Worm (Caenorhabditis elegans) whole organism, L1 larva: ENCODE results near the gene F55C12.6.

Source experiments
- C16A3.4 ChIP-seq: fragments of 150-350 bp; optimal IDR thresholded peaks from 2 replicates; lab custom pipeline; 2014; ENCODE audit warnings: missing biosample characterization, missing genetic modification characterization
- C34B4.2 ChIP-seq: sonication (generic microtip); optimal IDR thresholded peaks from 2 replicates; lab custom pipeline; 2017; ENCODE audit warnings: mild to moderate bottlenecking, missing genetic modification characterization, missing compliant biosample characterization
- aha-1 ChIP-seq: fragments of 150-350 bp; optimal IDR thresholded peaks from 2 replicates; lab custom pipeline; 2014; ENCODE audit warnings: missing biosample characterization, missing genetic modification characterization
- aly-2 ChIP-seq: fragments of 150-350 bp; optimal IDR thresholded peaks from 2 replicates; lab custom pipeline; 2014; ENCODE audit warnings: missing biosample characterization, missing genetic modification characterization
- ama-1 ChIP-seq: fragments of 150-350 bp; optimal IDR thresholded peaks from 2 replicates; lab custom pipeline; 2014
- ceh-63 ChIP-seq: fragments of 200-800 bp; sonication (Bioruptor generic); optimal IDR thresholded peaks from 2 replicates; lab custom pipeline; 2018; ENCODE audit warnings: mild to moderate bottlenecking, missing genetic modification characterization, missing compliant biosample characterization
- ceh-88 ChIP-seq: fragments of 200-800 bp; sonication (Bioruptor generic); IDR thresholded peaks from 2 replicates; pipeline ENCODE4 v1.3.6; 2022; ENCODE audit warnings: missing genetic modification characterization, missing compliant biosample characterization
- ceh-90 ChIP-seq: sonication (generic microtip); optimal IDR thresholded peaks from 2 replicates; lab custom pipeline; 2016; ENCODE audit warnings: missing genetic modification characterization, missing compliant biosample characterization
- dsc-1 ChIP-seq: sonication (generic microtip); optimal IDR thresholded peaks from 2 replicates; lab custom pipeline; 2016; ENCODE audit warnings: mild to moderate bottlenecking, missing genetic modification characterization, missing compliant biosample characterization
- efl-3 ChIP-seq: fragments of 200-800 bp; sonication (Bioruptor generic); optimal IDR thresholded peaks from 2 replicates; lab custom pipeline; 2018; ENCODE audit warnings: mild to moderate bottlenecking, missing genetic modification characterization, missing compliant biosample characterization
- egl-27 ChIP-seq, 2 experiments: fragments of 150-350 bp in 1 of 2; sonication (generic microtip); optimal IDR thresholded peaks; 3 replicates each; lab custom pipeline; 2017 to 2018; ENCODE audit warnings: missing biosample characterization in 2 of 2, missing genetic modification characterization in 2 of 2, missing genetic modification reagents in 2 of 2
- elt-3 ChIP-seq, 6 experiments: fragments of 150-350 bp in 1 of 6; sonication (generic microtip); optimal IDR thresholded peaks; 2 replicates each; lab custom pipeline; 2017 to 2018; ENCODE audit warnings: missing biosample characterization in 6 of 6, missing genetic modification characterization in 6 of 6, inconsistent platforms in 1 of 6
- ets-5 ChIP-seq: fragments of 200-800 bp; sonication (Bioruptor generic); IDR thresholded peaks from 2 replicates; pipeline ENCODE4 v1.3.6; 2022; ENCODE audit warnings: missing genetic modification characterization, missing compliant biosample characterization
- fkh-10 ChIP-seq: sonication (generic microtip); optimal IDR thresholded peaks from 2 replicates; lab custom pipeline; 2017; ENCODE audit warnings: missing biosample characterization, missing genetic modification reagents, missing genetic modification characterization
- fkh-4 ChIP-seq: sonication (generic microtip); optimal IDR thresholded peaks from 2 replicates; lab custom pipeline; 2016; ENCODE audit warnings: missing compliant biosample characterization, missing genetic modification characterization, borderline replicate concordance
- fos-1 ChIP-seq: fragments of 150-350 bp; optimal IDR thresholded peaks from 2 replicates; lab custom pipeline; 2014; ENCODE audit warnings: missing biosample characterization, missing genetic modification characterization
- grh-1 ChIP-seq: fragments of 200-800 bp; sonication (Bioruptor generic); IDR thresholded peaks from 2 replicates; pipeline ENCODE4 v1.3.6; 2022; ENCODE audit warnings: missing genetic modification reagents, missing genetic modification characterization, missing compliant biosample characterization
- hlh-4 ChIP-seq: sonication (generic microtip); optimal IDR thresholded peaks from 2 replicates; lab custom pipeline; 2016; ENCODE audit warnings: mild to moderate bottlenecking, missing genetic modification characterization, missing compliant biosample characterization
- hpl-2 ChIP-seq: fragments of 150-350 bp; optimal IDR thresholded peaks from 2 replicates; lab custom pipeline; 2014; ENCODE audit warnings: missing biosample characterization, missing genetic modification reagents, missing genetic modification characterization
- irx-1 ChIP-seq: sonication (generic microtip); optimal IDR thresholded peaks from 2 replicates; lab custom pipeline; 2016; ENCODE audit warnings: missing genetic modification characterization, missing compliant biosample characterization
- isw-1 ChIP-seq: fragments of 200-800 bp; sonication (Bioruptor generic); IDR thresholded peaks from 2 replicates; pipeline ENCODE4 v1.3.6; 2022; ENCODE audit warnings: missing genetic modification characterization, missing compliant biosample characterization
- jun-1 ChIP-seq: fragments of 150-350 bp; optimal IDR thresholded peaks from 2 replicates; lab custom pipeline; 2014; ENCODE audit warnings: missing biosample characterization, missing genetic modification reagents, missing genetic modification characterization
- lin-13 ChIP-seq: fragments of 150-350 bp; optimal IDR thresholded peaks from 2 replicates; lab custom pipeline; 2014; ENCODE audit warnings: missing biosample characterization, missing genetic modification reagents, missing genetic modification characterization
- lin-15B ChIP-seq: fragments of 150-350 bp; sonication (generic microtip); optimal IDR thresholded peaks from 3 replicates; lab custom pipeline; 2014; ENCODE audit warnings: missing biosample characterization, missing genetic modification characterization
- lin-39 ChIP-seq: fragments of 150-350 bp; optimal IDR thresholded peaks from 2 replicates; lab custom pipeline; 2014; ENCODE audit warnings: missing biosample characterization, missing genetic modification reagents, missing genetic modification characterization
- lir-3 ChIP-seq: sonication (generic microtip); optimal IDR thresholded peaks from 2 replicates; lab custom pipeline; 2016; ENCODE audit warnings: mild to moderate bottlenecking, missing genetic modification characterization, moderate library complexity, missing compliant biosample characterization; ENCODE audit not compliant: poor library complexity
- lsy-2 ChIP-seq, 2 experiments: fragments of 150-350 bp; optimal IDR thresholded peaks; 2 replicates each; lab custom pipeline; 2014; ENCODE audit warnings: missing biosample characterization in 2 of 2, missing genetic modification characterization in 2 of 2
- mef-2 ChIP-seq: fragments of 150-350 bp; optimal IDR thresholded peaks from 2 replicates; lab custom pipeline; 2014; ENCODE audit warnings: missing biosample characterization, missing genetic modification characterization
- nhr-11 ChIP-seq: fragments of 150-350 bp; optimal IDR thresholded peaks from 2 replicates; lab custom pipeline; 2014; ENCODE audit warnings: missing biosample characterization, missing genetic modification characterization
- nhr-12 ChIP-seq: sonication (generic microtip); optimal IDR thresholded peaks from 2 replicates; lab custom pipeline; 2017; ENCODE audit warnings: missing biosample characterization, missing genetic modification characterization
- nhr-19 ChIP-seq: fragments of 200-800 bp; sonication (Bioruptor generic); conservative IDR thresholded peaks from 2 replicates; pipeline ENCODE4 v1.3.6; 2022; ENCODE audit warnings: missing genetic modification characterization, missing compliant biosample characterization
- nhr-20 ChIP-seq: sonication (generic microtip); optimal IDR thresholded peaks from 2 replicates; lab custom pipeline; 2016; ENCODE audit warnings: mild to moderate bottlenecking, missing genetic modification characterization, missing compliant biosample characterization
- nhr-28 ChIP-seq: fragments of 150-350 bp; optimal IDR thresholded peaks from 2 replicates; lab custom pipeline; 2014; ENCODE audit warnings: missing biosample characterization, missing genetic modification characterization
- nhr-47 ChIP-seq: sonication (generic microtip); optimal IDR thresholded peaks from 2 replicates; lab custom pipeline; 2016; ENCODE audit warnings: mild to moderate bottlenecking, missing genetic modification characterization, moderate library complexity, missing compliant biosample characterization
- nhr-71 ChIP-seq: sonication (generic microtip); optimal IDR thresholded peaks from 2 replicates; lab custom pipeline; 2016; ENCODE audit warnings: mild to moderate bottlenecking, missing genetic modification characterization, moderate library complexity, missing compliant biosample characterization
- nhr-77 ChIP-seq: fragments of 150-350 bp; optimal IDR thresholded peaks from 2 replicates; lab custom pipeline; 2014; ENCODE audit warnings: missing biosample characterization, missing genetic modification characterization
- nhr-84 ChIP-seq: sonication (generic microtip); optimal IDR thresholded peaks from 2 replicates; lab custom pipeline; 2017; ENCODE audit warnings: missing biosample characterization, missing genetic modification characterization
- pag-3 ChIP-seq: sonication (generic microtip); optimal IDR thresholded peaks from 2 replicates; lab custom pipeline; 2017; ENCODE audit warnings: missing genetic modification characterization, mild to moderate bottlenecking, missing compliant biosample characterization, antibody characterized with exemption, borderline replicate concordance; ENCODE audit not compliant: insufficient read depth
- pax-3 ChIP-seq: fragments of 200-800 bp; sonication (Bioruptor generic); optimal IDR thresholded peaks from 2 replicates; lab custom pipeline; 2018; ENCODE audit warnings: mild to moderate bottlenecking, missing genetic modification characterization, moderate library complexity, missing compliant biosample characterization
- pqm-1 ChIP-seq: sonication (generic microtip); optimal IDR thresholded peaks from 3 replicates; lab custom pipeline; 2017; ENCODE audit warnings: missing biosample characterization, missing genetic modification characterization
- skn-1 ChIP-seq: fragments of 150-350 bp; optimal IDR thresholded peaks from 2 replicates; lab custom pipeline; 2014; ENCODE audit warnings: missing biosample characterization, missing genetic modification characterization
- snu-23 ChIP-seq: sonication (generic microtip); optimal IDR thresholded peaks from 2 replicates; lab custom pipeline; 2016; ENCODE audit warnings: missing genetic modification characterization, missing compliant biosample characterization
- sox-4 ChIP-seq: sonication (generic microtip); optimal IDR thresholded peaks from 2 replicates; lab custom pipeline; 2016; ENCODE audit warnings: missing genetic modification characterization, missing compliant biosample characterization
- sptf-1 ChIP-seq: fragments of 150-350 bp; optimal IDR thresholded peaks from 2 replicates; lab custom pipeline; 2014; ENCODE audit warnings: missing biosample characterization, missing genetic modification characterization
- sup-37 ChIP-seq: fragments of 200-800 bp; sonication (Bioruptor generic); optimal IDR thresholded peaks from 2 replicates; lab custom pipeline; 2018; ENCODE audit warnings: mild to moderate bottlenecking, missing genetic modification characterization, missing compliant biosample characterization
- swsn-7 ChIP-seq: sonication (generic microtip); optimal IDR thresholded peaks from 2 replicates; lab custom pipeline; 2016; ENCODE audit warnings: missing genetic modification characterization, missing compliant biosample characterization
- tbx-2 ChIP-seq: sonication (generic microtip); optimal IDR thresholded peaks from 2 replicates; lab custom pipeline; 2016; ENCODE audit warnings: missing genetic modification characterization, missing compliant biosample characterization
- unc-30 ChIP-seq: sonication (generic microtip); optimal IDR thresholded peaks from 2 replicates; lab custom pipeline; 2017; ENCODE audit warnings: missing biosample characterization, missing genetic modification characterization
- unc-62 ChIP-seq: fragments of 150-350 bp; optimal IDR thresholded peaks from 2 replicates; lab custom pipeline; 2014; ENCODE audit warnings: missing biosample characterization, missing genetic modification reagents, missing genetic modification characterization
- unc-86 ChIP-seq: sonication (generic microtip); optimal IDR thresholded peaks from 2 replicates; lab custom pipeline; 2016; ENCODE audit warnings: missing genetic modification characterization, missing compliant biosample characterization
- unc-98 ChIP-seq: fragments of 200-800 bp; sonication (Bioruptor generic); IDR thresholded peaks from 2 replicates; pipeline ENCODE4 v1.3.6; 2022; ENCODE audit warnings: missing genetic modification characterization, missing compliant biosample characterization
- vab-15 ChIP-seq: sonication (generic microtip); optimal IDR thresholded peaks from 2 replicates; lab custom pipeline; 2017; ENCODE audit warnings: missing genotype, mild to moderate bottlenecking, missing genetic modification characterization, missing compliant biosample characterization
- zag-1 ChIP-seq: fragments of 150-350 bp; optimal IDR thresholded peaks from 2 replicates; lab custom pipeline; 2014; ENCODE audit warnings: missing biosample characterization, missing genetic modification characterization
- zip-4 ChIP-seq: fragments of 200-800 bp; sonication (Bioruptor generic); optimal IDR thresholded peaks from 2 replicates; lab custom pipeline; 2018; ENCODE audit warnings: mild to moderate bottlenecking, missing genetic modification characterization, moderate library complexity, missing compliant biosample characterization
- ztf-11 ChIP-seq, 2 experiments: sonication (generic microtip); optimal IDR thresholded peaks; 2 replicates each; lab custom pipeline; 2016 to 2017; ENCODE audit warnings: missing genetic modification characterization in 2 of 2, missing biosample characterization in 1 of 2, missing compliant biosample characterization in 1 of 2

Gene F55C12.6

ce11 chrII:5839227-5839626 lies 36.7 kb downstream of the F55C12.6 start, which contains the start of gene ZK1248.19 (continued):
- TF ChIP-seq lin-15B (no peak), snu-23 (GFP tag; lab: Kevin White, UChicago) (peak; percentile 53), ztf-11 (tag; optimal IDR thresholded peaks at IDR 0.05; lab: Kevin White, UChicago) (no peak), fkh-10 (GFP tag; lab: Kevin White, UChicago) (no peak), tbx-2 (no peak), vab-15 (tag; lab: Kevin White, UChicago) (no peak), nhr-19 (GFP tag; lab: Robert Waterston, UW) (no peak), C34B4.2 (tag; lab: Kevin White, UChicago) (no peak), jun-1 (tag; lab: Kevin White, UChicago) (no peak), nhr-77 (tag; lab: Kevin White, UChicago) (no peak), ceh-88 (no peak), skn-1 (no peak), lsy-2 (tag; optimal IDR thresholded peaks at IDR 0.05; lab: Kevin White, UChicago) (peak; percentile 42 to 58), lin-13 (no peak), dsc-1 (tag; lab: Kevin White, UChicago) (peak; percentile 14), zip-4 (GFP tag; lab: Kevin White, UChicago) (no peak), aha-1 (tag; lab: Kevin White, UChicago) (no peak), mef-2 (tag; lab: Kevin White, UChicago) (no peak), swsn-7 (tag; lab: Kevin White, UChicago) (peak; percentile 17), unc-30 (no peak), hpl-2 (GFP tag; lab: Kevin White, UChicago) (no peak), nhr-20 (tag; lab: Kevin White, UChicago) (peak; percentile 39), lin-39 (tag; lab: Kevin White, UChicago) (no peak), ceh-90 (tag; lab: Kevin White, UChicago) (no peak), nhr-11 (tag; lab: Kevin White, UChicago) (no peak), nhr-28 (tag; lab: Kevin White, UChicago) (no peak), efl-3 (no peak), unc-86 (tag; lab: Kevin White, UChicago) (no peak), unc-62 (GFP tag; lab: Kevin White, UChicago) (no peak), nhr-47 (tag; lab: Kevin White, UChicago) (peak; percentile 35), ets-5 (GFP tag; lab: Robert Waterston, UW) (no peak), hlh-4 (no peak), sup-37 (GFP tag; lab: Kevin White, UChicago) (no peak), zag-1 (no peak), sptf-1 (tag; lab: Kevin White, UChicago) (no peak), irx-1 (tag; lab: Kevin White, UChicago) (no peak), ama-1 (lab: Kevin White, UChicago) (no peak), elt-3 (tag; optimal IDR thresholded peaks at IDR 0.05; lab: Kevin White, UChicago) (peak in 1 of 6 experiments; percentile 4), sox-4 (tag; lab: Kevin White, UChicago) (no peak), egl-27 (tag; optimal IDR thresholded peaks at IDR 0.05; lab: Kevin White, UChicago) (no peak), unc-98 (GFP tag; lab: Robert Waterston, UW) (no peak), lir-3 (tag; lab: Kevin White, UChicago) (no peak), pax-3 (no peak), isw-1 (GFP tag; lab: Robert Waterston, UW) (no peak), ceh-63 (GFP tag; lab: Kevin White, UChicago) (no peak), nhr-71 (peak; percentile 43), pqm-1 (tag; lab: Kevin White, UChicago) (no peak), nhr-84 (tag; lab: Kevin White, UChicago) (no peak), fos-1 (tag; lab: Kevin White, UChicago) (no peak), pag-3 (tag; lab: Kevin White, UChicago) (no peak), aly-2 (tag; lab: Kevin White, UChicago) (no peak), C16A3.4 (peak; percentile 54), grh-1 (GFP tag; lab: Robert Waterston, UW) (no peak), fkh-4 (no peak), nhr-12 (tag; lab: Kevin White, UChicago) (no peak)
